Worm (Caenorhabditis elegans) whole organism, mixed stage, embryonic: Measurements from ENCODE around the gene hpo-10.

ENCODE experiments used
- M03D4.4 ChIP-seq: sonication (generic microtip); optimal IDR thresholded peaks from 2 replicates; lab custom pipeline; 2017; ENCODE audit warnings: mild to moderate bottlenecking, missing genetic modification characterization, missing compliant biosample characterization
- blmp-1 ChIP-seq: fragments of 150-350 bp; optimal IDR thresholded peaks from 2 replicates; lab custom pipeline; 2014; ENCODE audit warnings: missing biosample characterization, missing genetic modification characterization
- ceh-39 ChIP-seq: fragments of 150-350 bp; optimal IDR thresholded peaks from 2 replicates; lab custom pipeline; 2014; ENCODE audit warnings: missing biosample characterization, missing genetic modification characterization
- elt-3 ChIP-seq: fragments of 150-350 bp; optimal IDR thresholded peaks from 2 replicates; lab custom pipeline; 2014; ENCODE audit warnings: missing biosample characterization, missing genetic modification characterization
- lsy-2 ChIP-seq: fragments of 150-350 bp; optimal IDR thresholded peaks from 2 replicates; lab custom pipeline; 2014; ENCODE audit warnings: missing biosample characterization, missing genetic modification characterization
- tbx-8 ChIP-seq: fragments of 200-800 bp; sonication (Bioruptor generic); optimal IDR thresholded peaks from 2 replicates; lab custom pipeline; 2018; ENCODE audit warnings: mild to moderate bottlenecking, missing genetic modification characterization, moderate library complexity, missing compliant biosample characterization
- unc-62 ChIP-seq: fragments of 150-350 bp; optimal IDR thresholded peaks from 2 replicates; lab custom pipeline; 2014; ENCODE audit warnings: missing biosample characterization, missing genetic modification reagents, missing genetic modification characterization
- zip-8 ChIP-seq: fragments of 150-350 bp; optimal IDR thresholded peaks from 2 replicates; lab custom pipeline; 2014; ENCODE audit warnings: missing biosample characterization, missing genetic modification characterization
- ztf-11 ChIP-seq: fragments of 150-350 bp; optimal IDR thresholded peaks from 2 replicates; lab custom pipeline; 2014; ENCODE audit warnings: missing biosample characterization, missing genetic modification characterization

ce11 chrIII:5839147-5839546 is 40.1 kb upstream of the hpo-10 start:
- no peak for TF ChIP-seq ceh-39
- TF ChIP-seq unc-62 = no peak
- peak; percentile 32 for TF ChIP-seq elt-3
- no peak for TF ChIP-seq blmp-1 (tag; lab: Kevin White, UChicago)
- no peak for TF ChIP-seq zip-8 (tag; lab: Kevin White, UChicago)
- TF ChIP-seq lsy-2 = no peak
- no peak for TF ChIP-seq M03D4.4 (tag; lab: Kevin White, UChicago)
- no peak for TF ChIP-seq tbx-8 (GFP tag; lab: Kevin White, UChicago)
- TF ChIP-seq ztf-11 = no peak
